ENCODE assay signal across 3 fruit fly cellular contexts in genomic region chr3L:21453623-21454022, dm6.
TF ChIP-seq lines count a peak whose summit lies in the region.

No protein-coding gene starts in this region.

- no peak for TF ChIP-seq CTCF in whole organism, embryonic (GFP tag; optimal IDR thresholded peaks at IDR 0.05; lab: Kevin White, UChicago)

TF ChIP-seq in whole organism, embryonic, 481 proteins besides CTCF, POLR2A, EP300 and RAD21 (continues in another document):
- TF ChIP-seq her (GFP tag; optimal IDR thresholded peaks at IDR 0.05; lab: Kevin White, UChicago) (peak; percentile 37), kah (GFP tag; optimal IDR thresholded peaks at IDR 0.05; lab: Kevin White, UChicago) (no peak), caup (GFP tag; optimal IDR thresholded peaks at IDR 0.05; lab: Kevin White, UChicago; ENCODE audit: severe bottlenecking) (no peak), ham (GFP tag; IDR thresholded peaks at IDR 0.05; lab: Robert Waterston, UW) (no peak), prd (optimal IDR thresholded peaks at IDR 0.05; lab: Kevin White, UChicago) (no peak), prd (GFP tag; IDR thresholded peaks at IDR 0.05; lab: Robert Waterston, UW) (peak; percentile 80), zen (tag; optimal IDR thresholded peaks at IDR 0.05; lab: Kevin White, UChicago) (peak; percentile 76), Ets97D (GFP tag; optimal IDR thresholded peaks at IDR 0.05; lab: Kevin White, UChicago) (no peak), Hsf (GFP tag; optimal IDR thresholded peaks at IDR 0.05; lab: Kevin White, UChicago) (peak; percentile 57), Doc2 (GFP tag; IDR thresholded peaks at IDR 0.05; lab: Robert Waterston, UW) (no peak), CG18599 (GFP tag; optimal IDR thresholded peaks at IDR 0.05; lab: Kevin White, UChicago) (peak; percentile 20), CrebB (tag; optimal IDR thresholded peaks at IDR 0.05; lab: Kevin White, UChicago) (no peak), D (optimal IDR thresholded peaks at IDR 0.05; lab: Kevin White, UChicago) (no peak), D (GFP tag; optimal IDR thresholded peaks at IDR 0.05; lab: Kevin White, UChicago) (peak; percentile 69), salm (tag; optimal IDR thresholded peaks at IDR 0.05; lab: Kevin White, UChicago) (no peak), mam (GFP tag; optimal IDR thresholded peaks at IDR 0.05; lab: Kevin White, UChicago) (no peak), CG8944 (GFP tag; optimal IDR thresholded peaks at IDR 0.05; lab: Kevin White, UChicago) (no peak), lbe (GFP tag; optimal IDR thresholded peaks at IDR 0.05; lab: Kevin White, UChicago) (no peak), twi (tag; optimal IDR thresholded peaks at IDR 0.05; lab: Kevin White, UChicago) (no peak), knrl (GFP tag; IDR thresholded peaks at IDR 0.05; lab: Robert Waterston, UW; ENCODE audit: partially characterized antibody) (no peak), Adf1 (GFP tag; IDR thresholded peaks at IDR 0.05; lab: Robert Waterston, UW) (no peak), CkIIα-i1 (GFP tag; IDR thresholded peaks at IDR 0.05; lab: Robert Waterston, UW) (no peak), CG8089 (GFP tag; optimal IDR thresholded peaks at IDR 0.05; lab: Kevin White, UChicago) (peak; percentile 45), CG11456 (GFP tag; IDR thresholded peaks at IDR 0.05; lab: Robert Waterston, UW) (no peak), CG4730 (GFP tag; IDR thresholded peaks at IDR 0.05; lab: Robert Waterston, UW) (no peak), CG4424 (GFP tag; optimal IDR thresholded peaks at IDR 0.05; lab: Kevin White, UChicago) (peak; percentile 75), Ets65A (GFP tag; lab: Kevin White, UChicago) (no peak), Fer3 (tag; optimal IDR thresholded peaks at IDR 0.05; lab: Kevin White, UChicago) (no peak), sug (tag; optimal IDR thresholded peaks at IDR 0.05; lab: Kevin White, UChicago) (no peak), pan (optimal IDR thresholded peaks at IDR 0.05; lab: Kevin White, UChicago) (no peak), pan (GFP tag; optimal IDR thresholded peaks at IDR 0.05 in 1 of 2, IDR thresholded peaks at IDR 0.05 in 1 of 2) (peak in 1 of 2 experiments; percentile 36), Elba2 (GFP tag; optimal IDR thresholded peaks at IDR 0.05; lab: Kevin White, UChicago) (no peak)

TF ChIP-seq in whole organism, prepupa, 60 proteins besides CTCF, POLR2A, EP300 and RAD21 (continues in another document):
- TF ChIP-seq CG8119 (GFP tag; IDR thresholded peaks at IDR 0.05; lab: Robert Waterston, UW) (peak; percentile 45; the same call in 1 of the 3 replicates), CG7368 (GFP tag; optimal IDR thresholded peaks at IDR 0.05; lab: Kevin White, UChicago) (peak; percentile 21), CG11902 (GFP tag; optimal IDR thresholded peaks at IDR 0.05; lab: Kevin White, UChicago) (no peak), OdsH (GFP tag; optimal IDR thresholded peaks at IDR 0.05; lab: Kevin White, UChicago) (peak; percentile 35), Ets96B (tag; optimal IDR thresholded peaks at IDR 0.05; lab: Kevin White, UChicago) (peak; percentile 73), CG8632 (GFP tag; optimal IDR thresholded peaks at IDR 0.05; lab: Kevin White, UChicago) (peak; percentile 31), CG31627 (GFP tag; optimal IDR thresholded peaks at IDR 0.05; lab: Kevin White, UChicago) (no peak), topi (GFP tag; optimal IDR thresholded peaks at IDR 0.05; lab: Kevin White, UChicago) (peak; percentile 29), CG34406 (GFP tag; optimal IDR thresholded peaks at IDR 0.05; lab: Kevin White, UChicago) (peak; percentile 40), CG3919 (GFP tag; optimal IDR thresholded peaks at IDR 0.05; lab: Kevin White, UChicago) (peak; percentile 68), Hr38 (GFP tag; optimal IDR thresholded peaks at IDR 0.05; lab: Kevin White, UChicago) (no peak), Eip93F (GFP tag; optimal IDR thresholded peaks at IDR 0.05; lab: Kevin White, UChicago) (no peak), Met (GFP tag; optimal IDR thresholded peaks at IDR 0.05; lab: Kevin White, UChicago) (peak; percentile 21), CG3032 (tag; optimal IDR thresholded peaks at IDR 0.05; lab: Kevin White, UChicago) (peak; percentile 54), CG1621 (tag; optimal IDR thresholded peaks at IDR 0.05; lab: Kevin White, UChicago) (peak; percentile 73), Sox15 (GFP tag; optimal IDR thresholded peaks at IDR 0.05; lab: Kevin White, UChicago) (no peak), fd59A (GFP tag; optimal IDR thresholded peaks at IDR 0.05; lab: Kevin White, UChicago) (peak; percentile 48), eg (GFP tag; IDR thresholded peaks at IDR 0.05; lab: Robert Waterston, UW) (peak; percentile 44; the same call in 1 of the 3 replicates), CG6854 (GFP tag; optimal IDR thresholded peaks at IDR 0.05; lab: Kevin White, UChicago) (no peak), Eip75B (GFP tag; optimal IDR thresholded peaks at IDR 0.05; lab: Kevin White, UChicago) (peak; percentile 57), acj6 (GFP tag; optimal IDR thresholded peaks at IDR 0.05; lab: Kevin White, UChicago) (peak; percentile 62), CG9139 (GFP tag; optimal IDR thresholded peaks at IDR 0.05; lab: Kevin White, UChicago) (peak; percentile 36), vri (GFP tag; optimal IDR thresholded peaks at IDR 0.05; lab: Kevin White, UChicago) (no peak), Lpt (GFP tag; optimal IDR thresholded peaks at IDR 0.05; lab: Kevin White, UChicago) (no peak), CG32006 (GFP tag; optimal IDR thresholded peaks at IDR 0.05; lab: Kevin White, UChicago) (peak; percentile 29), CG6808 (GFP tag; optimal IDR thresholded peaks at IDR 0.05; lab: Kevin White, UChicago) (peak; percentile 42), Hr39 (GFP tag; optimal IDR thresholded peaks at IDR 0.05; lab: Kevin White, UChicago) (peak; percentile 14), CG6163 (GFP tag; IDR thresholded peaks at IDR 0.05; lab: Robert Waterston, UW) (peak; percentile 75), Hr4 (GFP tag; optimal IDR thresholded peaks at IDR 0.05; lab: Kevin White, UChicago) (peak; percentile 35), salr (GFP tag; optimal IDR thresholded peaks at IDR 0.05; lab: Kevin White, UChicago) (peak; percentile 20 to 27), Sox102F (GFP tag; optimal IDR thresholded peaks at IDR 0.05; lab: Kevin White, UChicago) (peak; percentile 17), CG16779 (tag; optimal IDR thresholded peaks at IDR 0.05; lab: Kevin White, UChicago) (no peak)

TF ChIP-seq in whole organism, pupa, 21 proteins besides CTCF, POLR2A, EP300 and RAD21:
- TF ChIP-seq fd96Ca (GFP tag; IDR thresholded peaks at IDR 0.05; lab: Robert Waterston, UW): no peak
- TF ChIP-seq CG14655 (GFP tag; optimal IDR thresholded peaks at IDR 0.05; lab: Kevin White, UChicago): peak; percentile 56
- peak; percentile 61 for TF ChIP-seq CG34367 (tag; optimal IDR thresholded peaks at IDR 0.05; lab: Kevin White, UChicago)
- peak; percentile 70 for TF ChIP-seq CG9948 (tag; optimal IDR thresholded peaks at IDR 0.05; lab: Kevin White, UChicago)
- TF ChIP-seq CG15710 (tag; optimal IDR thresholded peaks at IDR 0.05; lab: Kevin White, UChicago): peak; percentile 65
- TF ChIP-seq rn (GFP tag; IDR thresholded peaks at IDR 0.05; lab: Robert Waterston, UW): no peak
- TF ChIP-seq CG8159 (tag; optimal IDR thresholded peaks at IDR 0.05; lab: Kevin White, UChicago): peak; percentile 71
- no peak for TF ChIP-seq CG10348 (GFP tag; IDR thresholded peaks at IDR 0.05; lab: Robert Waterston, UW)
- no peak for TF ChIP-seq EcR (GFP tag; optimal IDR thresholded peaks at IDR 0.05; lab: Kevin White, UChicago)
- no peak for TF ChIP-seq CG13204 (GFP tag; optimal IDR thresholded peaks at IDR 0.05; lab: Kevin White, UChicago)
- TF ChIP-seq gl (tag; optimal IDR thresholded peaks at IDR 0.05; lab: Kevin White, UChicago): peak; percentile 32
- TF ChIP-seq D1 (tag; optimal IDR thresholded peaks at IDR 0.05; lab: Kevin White, UChicago): no peak
- peak; percentile 57 for TF ChIP-seq Pif1B (GFP tag; optimal IDR thresholded peaks at IDR 0.05; lab: Kevin White, UChicago)
- no peak for TF ChIP-seq Ets98B (GFP tag; IDR thresholded peaks at IDR 0.05; lab: Robert Waterston, UW)
- 0 out of 3 replicates have a peak, but pooled peaks have one; percentile 23 for TF ChIP-seq CG4496 (GFP tag; IDR thresholded peaks at IDR 0.05; lab: Robert Waterston, UW)
- TF ChIP-seq CG8301 (tag; optimal IDR thresholded peaks at IDR 0.05; lab: Kevin White, UChicago): peak; percentile 34
- TF ChIP-seq CG17806 (tag; optimal IDR thresholded peaks at IDR 0.05; lab: Kevin White, UChicago): peak; percentile 72
- TF ChIP-seq Pif1A (GFP tag; optimal IDR thresholded peaks at IDR 0.05; lab: Kevin White, UChicago): peak; percentile 70

Comparison
In these comparisons a context has a peak if more than half of its experiments do, and no peak if none do; other contexts are left out.
1. Of the 7 proteins assayed by ChIP-seq in both whole organism, embryonic and whole organism, prepupa: peak only in whole organism, embryonic: Blimp-1 and Gug; only in whole organism, prepupa: Hr39; in both: Sox102F; in neither: 3.